Worm (Caenorhabditis elegans) whole organism, dauer: ENCODE measurements around the gene str-196.

Experiments
- unc-62 ChIP-seq: sonication (generic microtip); optimal IDR thresholded peaks from 2 replicates; lab custom pipeline; 2017; ENCODE audit warnings: missing biosample characterization, missing genetic modification reagents, missing genetic modification characterization

The str-196 gene

DNA sequence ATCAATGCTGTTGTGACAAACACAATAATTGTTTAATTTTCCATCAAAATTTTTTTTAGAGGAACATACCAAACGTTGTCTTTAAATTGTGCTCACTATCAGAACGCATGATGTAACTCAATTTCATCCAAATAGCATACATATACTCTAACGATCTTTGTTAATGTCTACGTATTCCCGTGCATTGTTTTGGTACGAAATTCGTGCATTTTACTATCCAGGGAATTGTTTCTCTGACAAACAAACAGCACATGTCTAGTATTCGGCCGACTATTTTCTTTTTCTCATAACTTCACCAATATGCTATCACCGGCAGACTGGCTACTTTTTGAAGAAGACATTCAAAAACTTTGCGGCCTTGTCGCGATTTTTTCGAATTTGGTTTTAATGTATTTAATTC lies at the start of gene str-196:
Gene str-196 (plus strand): TSS at position 301 of the 400 bp plus-strand sequence.
- no peak for TF ChIP-seq unc-62

DNA sequence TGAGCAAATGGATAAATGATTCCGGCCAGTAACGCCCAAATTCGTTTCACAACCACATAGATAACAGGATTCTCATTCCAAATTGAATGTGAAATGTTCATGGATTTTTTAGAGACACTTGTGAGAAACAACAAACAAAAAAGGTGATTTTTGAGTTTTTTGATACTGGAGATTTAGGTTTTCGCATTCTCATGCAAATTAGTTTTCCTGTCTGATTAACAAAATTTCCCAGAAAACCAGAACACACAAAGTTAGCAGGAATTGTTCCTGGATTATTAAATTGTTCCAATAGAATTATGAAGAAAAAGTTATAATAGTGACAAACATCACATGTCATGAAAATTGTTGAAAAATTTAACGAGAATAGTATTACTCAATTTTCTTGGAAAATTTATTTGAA lies 48.3 kb upstream of the str-196 start, which contains the start of gene srh-33:
Gene srh-33 (minus strand): TSS at position 101 of the 400 bp plus-strand sequence.
- no peak for TF ChIP-seq unc-62

ce11 chrV:446574-446973 lies 45.0 kb upstream of the str-196 start, which contains the start of gene srh-34:
Gene srh-34 (minus strand): TSS chrV:446674.
- no peak for TF ChIP-seq unc-62

DNA sequence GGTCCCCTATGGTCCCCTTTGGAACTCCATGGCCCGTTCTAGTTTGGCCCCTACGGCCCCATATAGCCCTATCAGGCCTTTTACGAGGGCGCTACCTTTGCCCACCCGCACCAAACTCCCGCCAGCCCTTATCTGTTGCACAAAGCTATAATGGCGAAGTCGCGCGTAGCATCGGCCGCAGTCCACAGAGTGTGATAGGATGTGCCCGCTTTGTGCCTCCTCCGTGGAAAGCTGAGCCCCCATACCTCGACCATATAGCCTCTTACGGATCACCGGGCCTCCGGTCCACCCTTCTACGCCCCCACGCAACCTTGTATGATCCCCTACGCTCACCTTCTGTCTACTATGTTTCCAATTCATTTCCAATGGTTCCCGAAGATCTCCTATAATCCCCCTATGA lies 44.5 kb upstream of the str-196 start:
- TF ChIP-seq unc-62 = no peak

DNA sequence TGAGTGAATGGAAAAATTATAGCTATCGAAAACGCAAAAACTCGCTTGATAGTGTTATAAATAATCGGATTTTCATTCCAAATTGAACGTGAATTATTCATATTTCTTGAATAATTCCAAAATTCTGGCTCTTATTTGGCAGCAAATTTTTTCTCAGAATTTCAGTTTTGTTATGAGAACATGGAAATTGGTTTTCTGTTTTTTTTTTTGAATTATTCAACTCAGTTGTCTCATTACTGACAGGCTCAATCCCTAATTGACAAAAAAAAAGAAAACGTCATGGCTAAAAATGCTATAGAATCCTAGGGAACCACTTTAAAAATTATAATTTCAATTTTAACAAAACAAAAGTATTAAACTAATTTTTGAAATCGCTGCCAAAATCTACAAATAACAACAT lies 42.4 kb upstream of the str-196 start, which contains the start of gene srh-35:
Gene srh-35 (minus strand): TSS at position 101 of the 400 bp plus-strand sequence.
- TF ChIP-seq unc-62 = no peak

ce11 chrV:449685-450084 lies 41.8 kb upstream of the str-196 start, which contains the start of gene M02H5.8:
Gene M02H5.8 (plus strand): TSS chrV:449981.
- no peak for TF ChIP-seq unc-62

ce11 chrV:450757-451501 lies 40.6 kb upstream of the str-196 start, which contains the start of gene nhr-123:
Gene nhr-123 (plus strand): TSS chrV:451451.
- no peak for TF ChIP-seq unc-62

DNA sequence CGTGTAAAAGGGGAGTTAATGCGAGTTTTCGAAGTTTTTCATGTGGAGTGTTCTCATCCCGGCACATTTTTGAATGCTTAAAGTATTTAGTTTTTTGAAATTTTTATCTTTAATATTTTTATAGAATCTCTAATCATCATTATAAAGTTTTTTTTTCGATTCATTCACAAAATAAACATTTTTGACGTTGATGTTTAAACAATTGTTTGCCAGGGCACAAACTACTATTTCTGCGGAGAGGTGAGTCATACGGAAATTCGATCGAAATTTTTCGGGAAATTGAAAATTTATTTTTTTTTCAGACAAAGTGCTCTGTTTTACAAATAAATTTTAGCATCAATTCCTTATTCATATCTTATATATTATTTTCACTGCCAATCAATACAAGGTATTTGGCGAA lies 38.0 kb upstream of the str-196 start, which contains the start of gene nhr-98:
Gene nhr-98 (plus strand): TSS at position 301 of the 400 bp plus-strand sequence.
- TF ChIP-seq unc-62 = no peak

DNA sequence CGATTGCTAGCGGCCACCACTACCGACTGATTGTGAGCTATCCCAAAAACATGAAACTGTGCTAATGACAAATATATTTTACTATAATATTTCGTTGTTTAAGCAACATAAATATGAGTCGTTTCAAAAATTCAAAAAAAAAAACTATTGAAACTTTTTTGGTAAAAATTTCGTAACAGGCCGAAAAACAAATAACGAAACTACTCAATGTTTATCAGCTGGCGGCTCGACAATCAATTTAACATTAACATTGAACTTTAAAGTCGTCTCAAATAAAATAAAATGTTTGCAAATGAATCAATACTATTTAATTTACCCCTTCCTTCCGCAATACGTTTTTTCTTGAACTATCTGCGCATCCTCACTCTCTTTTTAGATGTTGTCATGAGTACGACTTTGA lies 33.7 kb upstream of the str-196 start:
- TF ChIP-seq unc-62 = no peak

DNA sequence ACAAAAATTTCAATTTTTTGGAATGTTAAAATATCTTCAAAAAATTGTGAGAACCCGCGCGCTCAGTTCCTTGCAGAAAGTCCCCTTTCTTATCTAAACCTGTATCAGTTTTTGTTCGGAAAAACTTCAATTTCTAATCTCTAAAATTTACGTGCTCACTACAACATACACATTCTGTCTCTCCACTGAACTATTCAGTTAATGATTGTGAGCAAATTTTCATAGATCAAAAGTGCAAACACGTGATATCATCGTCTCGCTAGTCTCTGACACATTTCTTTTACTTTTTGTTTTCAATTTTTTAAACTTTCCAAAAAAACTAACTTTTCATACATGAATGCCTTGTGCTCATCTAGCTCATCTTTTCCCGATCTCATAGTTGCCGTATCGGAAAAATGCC lies 32.1 kb upstream of the str-196 start, which contains the start of gene nhr-203:
Gene nhr-203 (plus strand): TSS at position 332 of the 400 bp plus-strand sequence.
- TF ChIP-seq unc-62 = no peak

- TF ChIP-seq unc-62 = no peak
Observed at ce11 chrV:462263-462662, 29.3 kb upstream of the str-196 start, which contains the start of gene nhr-202. Gene nhr-202 (plus strand): TSS chrV:462588.

- no peak for TF ChIP-seq unc-62
Observed at ce11 chrV:464800-465199, 26.7 kb upstream of the str-196 start, which contains the start of gene nhr-201. Gene nhr-201 (plus strand): TSS chrV:464828.

DNA sequence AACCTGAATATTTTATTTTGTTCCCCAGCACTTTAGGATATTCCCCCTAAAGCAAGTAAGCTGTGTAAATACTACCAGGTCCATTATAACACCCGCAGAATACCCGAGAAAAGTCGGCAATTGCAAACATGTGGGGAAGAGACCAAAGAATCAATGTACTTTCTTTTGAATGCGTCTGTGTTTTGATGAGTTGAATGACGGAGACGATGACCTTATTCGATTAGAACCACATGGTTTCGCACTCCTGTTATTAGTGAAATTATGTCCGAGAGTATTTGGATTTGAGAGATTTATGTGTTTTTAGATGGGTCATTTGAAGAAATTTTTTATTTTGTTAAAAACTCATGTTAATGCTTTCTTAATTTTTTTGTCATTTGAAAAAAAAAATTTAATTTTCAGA lies 26.2 kb upstream of the str-196 start:
- no peak for TF ChIP-seq unc-62

ce11 chrV:467507-467906 lies 24.0 kb upstream of the str-196 start:
- TF ChIP-seq unc-62 = no peak

DNA sequence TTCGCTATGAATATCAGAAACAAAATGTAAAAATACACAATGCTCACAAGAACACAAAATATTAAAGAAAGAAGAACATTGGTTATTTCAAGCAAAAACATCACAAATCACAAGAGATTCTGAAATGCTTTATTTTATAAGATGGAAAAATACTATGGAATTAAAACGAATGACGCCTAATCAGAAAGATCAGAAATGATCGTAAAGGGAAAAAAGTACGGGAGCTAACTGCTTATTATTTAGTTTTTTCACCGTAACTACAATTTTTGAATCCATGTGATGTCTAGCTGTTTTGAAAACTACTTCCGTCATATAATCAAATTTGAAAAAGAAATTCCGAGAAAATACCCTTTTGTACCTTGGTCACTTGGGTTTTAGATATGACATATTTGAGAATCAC lies 23.1 kb upstream of the str-196 start, which contains the start of gene srbc-57:
Gene srbc-57 (minus strand): TSS at position 101 of the 400 bp plus-strand sequence.
- TF ChIP-seq unc-62 = no peak

ce11 chrV:472589-472988 lies 18.9 kb upstream of the str-196 start, which contains the start of gene srt-31:
Gene srt-31 (plus strand): TSS chrV:472889.
- TF ChIP-seq unc-62 = no peak

DNA sequence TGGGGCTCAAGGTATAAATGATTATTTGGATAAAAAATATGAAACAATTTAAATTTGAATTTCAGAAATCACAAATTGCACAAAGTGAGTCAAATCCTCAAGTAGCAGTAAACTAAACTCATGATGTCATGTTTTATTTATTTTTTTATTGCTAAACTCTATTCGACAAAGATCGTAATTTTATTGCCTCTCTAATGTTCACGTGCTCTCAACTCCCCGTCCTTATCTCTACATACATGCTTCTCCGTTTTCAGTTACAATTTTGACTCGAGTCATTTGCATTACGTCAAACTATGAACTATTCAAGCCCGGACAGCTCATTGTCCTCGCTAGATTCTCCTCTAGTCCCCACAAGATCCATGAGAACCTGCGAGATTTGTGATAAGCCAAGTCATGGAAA lies 17.0 kb upstream of the str-196 start, which contains the start of gene nhr-99:
Gene nhr-99 (plus strand): TSS at position 263 of the 400 bp plus-strand sequence.
- no peak for TF ChIP-seq unc-62
